Fruit fly (Drosophila melanogaster): Measurements from ENCODE around the gene Ncoa6.

The Ncoa6 gene

DNA sequence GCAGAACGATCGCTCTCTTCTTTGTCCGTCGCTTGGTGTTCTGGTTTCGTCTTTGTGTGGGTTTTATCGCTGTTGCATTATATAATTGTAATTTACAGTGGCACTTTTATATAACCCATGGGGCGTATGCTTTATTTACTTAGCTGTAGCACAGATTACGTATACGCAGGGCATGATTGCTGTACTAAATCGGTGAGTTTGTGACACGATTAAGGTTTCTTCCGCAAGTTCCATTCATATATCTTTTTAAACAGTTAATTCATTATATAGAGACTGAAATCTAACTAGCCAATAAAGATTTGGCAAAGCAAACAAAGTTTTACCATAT is 31.3 kb downstream of the Ncoa6 start:
- peak; percentile 23 for TF ChIP-seq fru (GFP tag; optimal IDR thresholded peaks at IDR 0.05)
- no peak for TF ChIP-seq dsf (GFP tag; optimal IDR thresholded peaks at IDR 0.05; ENCODE audit: borderline replicate concordance)
- TF ChIP-seq dmrt93B (GFP tag; optimal IDR thresholded peaks at IDR 0.05) = no peak
- peak; percentile 46 for TF ChIP-seq sage (GFP tag; optimal IDR thresholded peaks at IDR 0.05)
- TF ChIP-seq Rel (GFP tag; optimal IDR thresholded peaks at IDR 0.05) = no peak
- TF ChIP-seq Rel (tag; optimal IDR thresholded peaks at IDR 0.05) = no peak
- TF ChIP-seq Hr83 (GFP tag; optimal IDR thresholded peaks at IDR 0.05; ENCODE audit: poor library complexity, severe bottlenecking) = no peak
- no peak for TF ChIP-seq dl (GFP tag; optimal IDR thresholded peaks at IDR 0.05; ENCODE audit: insufficient read depth in 1 of 2, partially characterized antibody in 2 of 2)
- no peak for TF ChIP-seq GATAd (GFP tag; optimal IDR thresholded peaks at IDR 0.05)
- peak; percentile 32 for TF ChIP-seq br (GFP tag; optimal IDR thresholded peaks at IDR 0.05)
- TF ChIP-seq sv (GFP tag; optimal IDR thresholded peaks at IDR 0.05) = no peak
- TF ChIP-seq Sp1 (GFP tag; optimal IDR thresholded peaks at IDR 0.05) = no peak
- TF ChIP-seq N (GFP tag; optimal IDR thresholded peaks at IDR 0.05) = no peak
- TF ChIP-seq HLH106 (tag; optimal IDR thresholded peaks at IDR 0.05) = no peak

DNA sequence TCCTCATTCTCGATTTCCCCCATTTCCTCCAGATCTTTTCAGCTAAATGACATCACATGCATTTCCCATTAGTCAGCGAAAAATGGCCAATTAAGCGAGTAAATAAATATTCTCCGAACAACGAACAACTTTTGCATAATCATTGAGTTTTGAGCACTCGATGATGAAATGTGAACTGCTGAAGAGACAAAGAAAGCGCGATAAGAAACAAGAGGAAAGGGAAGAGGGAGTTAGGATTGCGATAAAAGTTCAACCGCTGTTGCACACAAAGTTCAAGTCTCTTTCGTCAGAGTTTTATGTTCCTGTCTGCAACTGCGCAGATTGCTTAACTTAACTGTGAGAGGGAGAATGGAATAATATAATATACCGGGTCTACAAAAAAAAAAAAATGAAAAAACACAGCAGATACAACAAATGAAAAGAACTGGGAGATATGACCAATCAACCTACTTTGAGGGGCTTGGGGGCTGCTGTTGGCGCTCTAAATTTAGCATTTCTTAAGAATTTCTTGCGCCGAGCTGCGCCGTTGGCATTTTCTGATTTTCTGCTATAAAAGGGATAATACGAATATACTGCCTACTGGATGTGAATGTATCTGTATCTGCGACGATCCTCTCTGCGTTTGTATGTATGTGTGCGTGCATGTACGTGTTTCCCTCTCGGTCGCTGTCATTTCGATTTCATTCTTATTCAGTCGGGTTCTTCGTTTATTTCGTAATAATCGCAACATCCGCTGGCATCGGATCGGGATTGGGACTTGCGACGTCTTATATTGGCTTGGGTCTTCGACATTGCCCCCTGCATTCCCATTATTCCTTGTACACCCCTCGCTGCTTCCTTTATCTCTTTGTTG is 31.9 kb downstream of the Ncoa6 start:
- TF ChIP-seq foxo (GFP tag; optimal IDR thresholded peaks at IDR 0.05) (peak in 1 of 2 experiments; percentile 22), h (GFP tag; optimal IDR thresholded peaks at IDR 0.05) (peak; percentile 50), CG32264 (GFP tag; optimal IDR thresholded peaks at IDR 0.05) (no peak), Mio (GFP tag; optimal IDR thresholded peaks at IDR 0.05) (no peak), br (GFP tag; optimal IDR thresholded peaks at IDR 0.05) (no peak), Hnf4 (GFP tag; optimal IDR thresholded peaks at IDR 0.05) (peak; percentile 75), sv (GFP tag; optimal IDR thresholded peaks at IDR 0.05) (no peak), dl (GFP tag; optimal IDR thresholded peaks at IDR 0.05; ENCODE audit: insufficient read depth in 1 of 2, partially characterized antibody in 2 of 2) (no peak), woc (GFP tag; optimal IDR thresholded peaks at IDR 0.05) (peak; percentile 42), rgr (GFP tag; optimal IDR thresholded peaks at IDR 0.05) (peak; percentile 32), HLH106 (tag; optimal IDR thresholded peaks at IDR 0.05) (peak; percentile 39), tai (GFP tag; optimal IDR thresholded peaks at IDR 0.05) (peak; percentile 30), sage (GFP tag; optimal IDR thresholded peaks at IDR 0.05) (no peak), dsf (GFP tag; optimal IDR thresholded peaks at IDR 0.05; ENCODE audit: borderline replicate concordance) (no peak), Myc (optimal IDR thresholded peaks at IDR 0.05) (no peak), pan (optimal IDR thresholded peaks at IDR 0.05) (no peak), N (GFP tag; optimal IDR thresholded peaks at IDR 0.05) (peak; percentile 4), fru (GFP tag; optimal IDR thresholded peaks at IDR 0.05) (peak; percentile 43), Abd-B (GFP tag; optimal IDR thresholded peaks at IDR 0.05) (no peak), ey (GFP tag; optimal IDR thresholded peaks at IDR 0.05) (peak; percentile 13), Dfd (GFP tag; optimal IDR thresholded peaks at IDR 0.05) (no peak), CG9705 (GFP tag; optimal IDR thresholded peaks at IDR 0.05) (no peak), usp (GFP tag; optimal IDR thresholded peaks at IDR 0.05) (no peak), jim (GFP tag; optimal IDR thresholded peaks at IDR 0.05) (no peak), Hr83 (GFP tag; optimal IDR thresholded peaks at IDR 0.05; ENCODE audit: poor library complexity, severe bottlenecking) (peak; percentile 22), Vsx2 (GFP tag; optimal IDR thresholded peaks at IDR 0.05; ENCODE audit: partially characterized antibody) (peak; percentile 48), Dif (GFP tag; optimal IDR thresholded peaks at IDR 0.05; ENCODE audit: partially characterized antibody) (peak; percentile 27), GATAd (GFP tag; optimal IDR thresholded peaks at IDR 0.05) (peak; percentile 27), psq (GFP tag; optimal IDR thresholded peaks at IDR 0.05) (peak; percentile 76), dmrt93B (GFP tag; optimal IDR thresholded peaks at IDR 0.05) (no peak), brk (GFP tag; optimal IDR thresholded peaks at IDR 0.05) (peak; percentile 48), Rel (GFP tag; optimal IDR thresholded peaks at IDR 0.05) (no peak), Rel (tag; optimal IDR thresholded peaks at IDR 0.05) (peak; percentile 68), lola (GFP tag; optimal IDR thresholded peaks at IDR 0.05) (no peak), CrebA (GFP tag; optimal IDR thresholded peaks at IDR 0.05; ENCODE audit: borderline replicate concordance) (peak; percentile 55), Hr78 (GFP tag; optimal IDR thresholded peaks at IDR 0.05) (no peak), Jra (GFP tag; optimal IDR thresholded peaks at IDR 0.05) (peak; percentile 38), Sp1 (GFP tag; optimal IDR thresholded peaks at IDR 0.05) (no peak), OdsH (GFP tag; optimal IDR thresholded peaks at IDR 0.05) (peak; percentile 31)
